Worm (Caenorhabditis elegans) whole organism, L2 larva: ENCODE data around the gene Y57G11C.38.
A peak's percentile ranks its signal among the peaks of the same experiment; 100 is the strongest.

Experiments used
- F13H6.1 ChIP-seq: sonication (generic microtip); optimal IDR thresholded peaks from 2 replicates; lab custom pipeline; 2016; ENCODE audit warnings: missing genetic modification characterization, missing compliant biosample characterization
- alr-1 ChIP-seq: fragments of 150-350 bp; optimal IDR thresholded peaks from 2 replicates; lab custom pipeline; 2014; ENCODE audit warnings: missing biosample characterization, missing genetic modification characterization
- blmp-1 ChIP-seq: sonication (generic microtip); optimal IDR thresholded peaks from 2 replicates; lab custom pipeline; 2017; ENCODE audit warnings: missing genetic modification characterization, mild to moderate bottlenecking, missing compliant biosample characterization, antibody characterized with exemption, moderate library complexity; ENCODE audit not compliant: insufficient read depth
- ceh-82 ChIP-seq: fragments of 150-350 bp; optimal IDR thresholded peaks from 2 replicates; lab custom pipeline; 2014; ENCODE audit warnings: missing biosample characterization, missing genetic modification characterization
- lin-13 ChIP-seq: fragments of 150-350 bp; optimal IDR thresholded peaks from 2 replicates; lab custom pipeline; 2014; ENCODE audit warnings: missing biosample characterization, missing genetic modification reagents, missing genetic modification characterization
- nhr-11 ChIP-seq: fragments of 150-350 bp; optimal IDR thresholded peaks from 2 replicates; lab custom pipeline; 2014; ENCODE audit warnings: missing biosample characterization, missing genetic modification characterization
- nhr-25 ChIP-seq: fragments of 150-350 bp; sonication (generic microtip); optimal IDR thresholded peaks from 3 replicates; lab custom pipeline; 2014; ENCODE audit warnings: missing biosample characterization, missing genetic modification characterization
- nhr-77 ChIP-seq: fragments of 150-350 bp; optimal IDR thresholded peaks from 2 replicates; lab custom pipeline; 2014; ENCODE audit warnings: missing biosample characterization, missing genetic modification characterization
- unc-39 ChIP-seq: fragments of 150-350 bp; optimal IDR thresholded peaks from 2 replicates; lab custom pipeline; 2014; ENCODE audit warnings: missing biosample characterization, missing genetic modification characterization
- unc-62 ChIP-seq: fragments of 150-350 bp; optimal IDR thresholded peaks from 2 replicates; lab custom pipeline; 2014; ENCODE audit warnings: missing biosample characterization, missing genetic modification reagents, missing genetic modification characterization
- ztf-11 ChIP-seq: sonication (generic microtip); optimal IDR thresholded peaks from 2 replicates; lab custom pipeline; 2017; ENCODE audit warnings: missing biosample characterization, missing genetic modification characterization

DNA sequence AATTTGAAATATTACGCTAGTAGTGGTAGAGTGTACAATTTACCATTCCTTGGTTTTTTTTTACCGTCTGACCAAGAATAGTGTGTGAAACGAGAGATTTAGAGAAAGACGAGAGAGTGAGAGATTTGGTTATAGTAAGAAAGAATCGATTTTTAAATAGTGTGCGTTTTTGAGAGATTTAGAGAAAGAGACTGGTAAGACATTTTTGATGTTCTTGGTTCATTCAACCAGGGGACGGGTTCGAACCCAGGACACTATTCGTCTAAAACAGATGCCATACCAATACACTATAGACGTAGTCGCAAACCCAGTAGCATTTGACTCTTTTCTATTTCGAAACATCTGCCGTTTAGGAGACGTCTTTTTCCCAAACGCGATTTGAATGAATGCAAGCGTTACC lies 24.2 kb upstream of the Y57G11C.38 start:
- TF ChIP-seq nhr-77 (tag; lab: Kevin White, UChicago), result no peak
- no peak for TF ChIP-seq unc-39 (tag; lab: Kevin White, UChicago)
- TF ChIP-seq lin-13 (GFP tag; lab: Kevin White, UChicago), result peak; percentile 83
- no peak for TF ChIP-seq unc-62 (GFP tag; lab: Kevin White, UChicago)
- peak; percentile 85 for TF ChIP-seq F13H6.1 (tag; lab: Kevin White, UChicago)
- no peak for TF ChIP-seq ceh-82 (tag; lab: Kevin White, UChicago)
- no peak for TF ChIP-seq nhr-11 (tag; lab: Kevin White, UChicago)
- peak; percentile 56 for TF ChIP-seq blmp-1 (tag; lab: Kevin White, UChicago)
- peak; percentile 21 for TF ChIP-seq ztf-11 (tag; lab: Kevin White, UChicago)
- TF ChIP-seq nhr-25, result peak; percentile 83
- TF ChIP-seq alr-1 (tag; lab: Kevin White, UChicago), result no peak
